Fruit fly (Drosophila melanogaster): ENCODE results near the gene smal.

dm6 chr2L:6201469-6201868 is 22.5 kb downstream of the smal start:
- TF ChIP-seq Pif1A (GFP tag; optimal IDR thresholded peaks at IDR 0.05) (no peak), D1 (tag; optimal IDR thresholded peaks at IDR 0.05) (no peak), CG8159 (tag; optimal IDR thresholded peaks at IDR 0.05) (no peak), Pif1B (GFP tag; optimal IDR thresholded peaks at IDR 0.05) (no peak), fd96Ca (GFP tag; IDR thresholded peaks at IDR 0.05) (no peak), CG15710 (tag; optimal IDR thresholded peaks at IDR 0.05) (no peak)

Data from whole organism, pupa.